Fruit fly (Drosophila melanogaster) whole organism, embryonic: ENCODE results near the gene Vti1a.

Experiments
- CG11398 ChIP-seq: fragments of 200-800 bp; sonication (Bioruptor generic); optimal IDR thresholded peaks from 2 replicates; lab custom pipeline; 2016; ENCODE audit warnings: missing biosample characterization, missing genetic modification characterization
- CG4282 ChIP-seq: fragments of 200-800 bp; sonication (Bioruptor generic); optimal IDR thresholded peaks from 2 replicates; lab custom pipeline; 2016; ENCODE audit warnings: missing biosample characterization, missing genetic modification characterization
- CG6854 ChIP-seq: fragments of 200-800 bp; sonication (Bioruptor generic); optimal IDR thresholded peaks from 3 replicates; lab custom pipeline; 2017; ENCODE audit warnings: missing biosample characterization, mild to moderate bottlenecking, missing genetic modification characterization
- CG9797 ChIP-seq: fragments of 200-800 bp; sonication (Bioruptor generic); optimal IDR thresholded peaks from 3 replicates; lab custom pipeline; 2018; ENCODE audit warnings: missing biosample characterization, mild to moderate bottlenecking, missing genetic modification characterization
- E2f2 ChIP-seq: fragments of 200-800 bp; sonication (Bioruptor generic); IDR thresholded peaks from 2 replicates; pipeline ENCODE4 v1.3.6; 2022; ENCODE audit warnings: missing biosample characterization, missing genetic modification characterization
- chif ChIP-seq, 2 experiments: fragments of 200-800 bp; sonication (Bioruptor generic); optimal IDR thresholded peaks; 3 replicates each; lab custom pipeline; 2016; ENCODE audit warnings: missing biosample characterization in 2 of 2, missing genetic modification characterization in 2 of 2
- kay ChIP-seq: fragments of 200-800 bp; sonication (Bioruptor generic); optimal IDR thresholded peaks from 2 replicates; lab custom pipeline; 2016; ENCODE audit warnings: missing biosample characterization, missing genetic modification characterization

- peak; percentile 65 for TF ChIP-seq E2f2
- TF ChIP-seq kay: peak; percentile 87
- TF ChIP-seq CG6854 (GFP tag; lab: Kevin White, UChicago): peak; percentile 35
- peak; percentile 88 to 96 for TF ChIP-seq chif (GFP tag; optimal IDR thresholded peaks at IDR 0.05; lab: Kevin White, UChicago)
- peak; percentile 21 for TF ChIP-seq CG9797
- TF ChIP-seq CG11398 (GFP tag; lab: Kevin White, UChicago): peak; percentile 75
- peak; percentile 83 for TF ChIP-seq CG4282 (GFP tag; lab: Kevin White, UChicago)
These were observed 19.3 kb upstream of the Vti1a start, which contains the start of gene CG13896 for dm6 chr3L:711839-712553.
